Worm (Caenorhabditis elegans) whole organism, L4 larva: Measurements from ENCODE around the gene tag-243.

ENCODE experiments used
- F10B5.3 ChIP-seq: sonication (generic microtip); optimal IDR thresholded peaks from 2 replicates; lab custom pipeline; 2016; ENCODE audit warnings: mild to moderate bottlenecking, missing genetic modification characterization, missing compliant biosample characterization
- F26F4.8 ChIP-seq: fragments of 200-800 bp; sonication (Bioruptor generic); conservative IDR thresholded peaks from 2 replicates; pipeline ENCODE4 v1.3.6; 2022; ENCODE audit warnings: missing genetic modification characterization, missing compliant biosample characterization
- F44E2.7 ChIP-seq: fragments of 200-800 bp; sonication (Bioruptor generic); IDR thresholded peaks from 2 replicates; pipeline ENCODE4 v2.1.2; 2022; ENCODE audit warnings: missing genetic modification characterization, missing compliant biosample characterization
- R02D3.7 ChIP-seq: fragments of 150-350 bp; sonication (generic microtip); optimal IDR thresholded peaks from 3 replicates; lab custom pipeline; 2014; ENCODE audit warnings: missing biosample characterization, missing genetic modification characterization
- T26A8.4 ChIP-seq: fragments of 200-800 bp; sonication (Bioruptor generic); IDR thresholded peaks from 2 replicates; pipeline ENCODE4 v1.3.6; 2022; ENCODE audit warnings: missing genetic modification characterization, missing compliant biosample characterization
- ZK546.5 ChIP-seq, 2 experiments: sonication (generic microtip); optimal IDR thresholded peaks; 2 replicates each; lab custom pipeline; 2017; ENCODE audit warnings: missing biosample characterization in 2 of 2, missing genetic modification characterization in 2 of 2
- aha-1 ChIP-seq: fragments of 150-350 bp; peaks from one replicate; lab custom pipeline; 2014; ENCODE audit warnings: missing biosample characterization, missing genetic modification characterization
- aly-2 ChIP-seq: sonication (generic microtip); optimal IDR thresholded peaks from 2 replicates; lab custom pipeline; 2018; ENCODE audit warnings: missing biosample characterization, missing genetic modification characterization
- attf-4 ChIP-seq: sonication (generic microtip); optimal IDR thresholded peaks from 3 replicates; lab custom pipeline; 2017; ENCODE audit warnings: missing biosample characterization, missing genetic modification characterization
- ceh-32 ChIP-seq: sonication (generic microtip); optimal IDR thresholded peaks from 2 replicates; lab custom pipeline; 2016; ENCODE audit warnings: mild to moderate bottlenecking, missing genetic modification characterization, missing compliant biosample characterization; ENCODE audit not compliant: poor library complexity
- ceh-44 ChIP-seq: fragments of 200-800 bp; sonication (Bioruptor generic); IDR thresholded peaks from 2 replicates; pipeline ENCODE4 v1.3.6; 2022; ENCODE audit warnings: missing genetic modification reagents, missing genetic modification characterization, missing compliant biosample characterization
- ceh-62 ChIP-seq: sonication (generic microtip); optimal IDR thresholded peaks from 2 replicates; lab custom pipeline; 2017; ENCODE audit warnings: missing biosample characterization, missing genetic modification characterization
- ceh-82 ChIP-seq: sonication (generic microtip); optimal IDR thresholded peaks from 2 replicates; lab custom pipeline; 2017; ENCODE audit warnings: missing biosample characterization, missing genetic modification characterization
- cey-2 ChIP-seq: sonication (generic microtip); optimal IDR thresholded peaks from 3 replicates; lab custom pipeline; 2017; ENCODE audit warnings: missing genetic modification characterization, mild to moderate bottlenecking, missing compliant biosample characterization, antibody characterized with exemption, borderline replicate concordance; ENCODE audit not compliant: insufficient read depth
- ctbp-1 ChIP-seq: fragments of 200-800 bp; sonication (Bioruptor generic); IDR thresholded peaks from 2 replicates; pipeline ENCODE4 v1.3.6; 2022; ENCODE audit warnings: missing genetic modification reagents, missing genetic modification characterization, missing compliant biosample characterization
- daf-12 ChIP-seq: fragments of 150-350 bp; optimal IDR thresholded peaks from 2 replicates; lab custom pipeline; 2014; ENCODE audit warnings: missing biosample characterization, missing genetic modification reagents, missing genetic modification characterization
- daf-16 ChIP-seq, 3 experiments: sonication (generic microtip); optimal IDR thresholded peaks; 2 replicates each; lab custom pipeline; 2016 to 2017; ENCODE audit warnings: missing genetic modification characterization in 3 of 3, missing genetic modification reagents in 3 of 3, mild to moderate bottlenecking in 2 of 3, missing compliant biosample characterization in 2 of 3, missing biosample characterization in 1 of 3, moderate library complexity in 1 of 3
- daf-8 ChIP-seq: fragments of 200-800 bp; sonication (Bioruptor generic); IDR thresholded peaks from 2 replicates; pipeline ENCODE4 v1.3.6; 2022; ENCODE audit warnings: missing genetic modification characterization, missing compliant biosample characterization
- dmd-9 ChIP-seq: fragments of 200-800 bp; sonication (Bioruptor generic); IDR thresholded peaks from 2 replicates; pipeline ENCODE4 v1.3.6; 2022; ENCODE audit warnings: missing genetic modification reagents, missing genetic modification characterization, missing compliant biosample characterization
- dpl-1 ChIP-seq: fragments of 150-350 bp; optimal IDR thresholded peaks from 2 replicates; lab custom pipeline; 2014; ENCODE audit warnings: missing biosample characterization, missing genetic modification reagents, missing genetic modification characterization
- duxl-1 ChIP-seq: sonication (generic microtip); optimal IDR thresholded peaks from 2 replicates; lab custom pipeline; 2016; ENCODE audit warnings: mild to moderate bottlenecking, missing genetic modification characterization, moderate library complexity, missing compliant biosample characterization; ENCODE audit not compliant: poor library complexity
- dve-1 ChIP-seq: sonication (generic microtip); optimal IDR thresholded peaks from 2 replicates; lab custom pipeline; 2017; ENCODE audit warnings: antibody characterized with exemption, mild to moderate bottlenecking, missing genetic modification characterization, missing compliant biosample characterization; ENCODE audit not compliant: insufficient read depth
- egl-27 ChIP-seq: sonication (generic microtip); optimal IDR thresholded peaks from 3 replicates; lab custom pipeline; 2017; ENCODE audit warnings: missing biosample characterization, missing genetic modification reagents, missing genetic modification characterization
- fkh-10 ChIP-seq: fragments of 150-350 bp; optimal IDR thresholded peaks from 2 replicates; lab custom pipeline; 2014; ENCODE audit warnings: missing biosample characterization, missing genetic modification reagents, missing genetic modification characterization
- gei-8 ChIP-seq: fragments of 200-800 bp; sonication (Bioruptor generic); optimal IDR thresholded peaks from 2 replicates; lab custom pipeline; 2018; ENCODE audit warnings: mild to moderate bottlenecking, missing genetic modification characterization, missing compliant biosample characterization
- hmg-1.1 ChIP-seq: fragments of 200-800 bp; sonication (Bioruptor generic); IDR thresholded peaks from 2 replicates; pipeline ENCODE4 v1.3.6; 2022; ENCODE audit warnings: missing genetic modification reagents, missing genetic modification characterization, missing compliant biosample characterization
- jun-1 ChIP-seq: fragments of 150-350 bp; optimal IDR thresholded peaks from 2 replicates; lab custom pipeline; 2014; ENCODE audit warnings: missing biosample characterization, missing genetic modification reagents, missing genetic modification characterization
- lin-29 ChIP-seq: fragments of 200-800 bp; sonication (Bioruptor generic); IDR thresholded peaks from 2 replicates; pipeline ENCODE4 v1.3.6; 2022; ENCODE audit warnings: missing genetic modification reagents, missing genetic modification characterization, missing compliant biosample characterization
- lin-38 ChIP-seq: fragments of 200-800 bp; sonication (Bioruptor generic); IDR thresholded peaks from 2 replicates; pipeline ENCODE4 v1.3.6; 2022; ENCODE audit warnings: missing genetic modification reagents, missing genetic modification characterization, missing compliant biosample characterization
- lsy-2 ChIP-seq, 2 experiments: fragments of 150-350 bp in 1 of 2; sonication (generic microtip) in 1 of 2; optimal IDR thresholded peaks; 2 replicates each; lab custom pipeline; 2014 to 2017; ENCODE audit warnings: missing biosample characterization in 2 of 2, missing genetic modification characterization in 2 of 2
- madf-9 ChIP-seq: fragments of 200-800 bp; sonication (Bioruptor generic); conservative IDR thresholded peaks from 2 replicates; pipeline ENCODE4 v1.3.6; 2022; ENCODE audit warnings: missing genetic modification reagents, missing genetic modification characterization, missing compliant biosample characterization
- mep-1 ChIP-seq: fragments of 150-350 bp; sonication (generic microtip); optimal IDR thresholded peaks from 3 replicates; lab custom pipeline; 2014; ENCODE audit warnings: missing biosample characterization, missing genetic modification characterization
- mxl-2 ChIP-seq: fragments of 200-800 bp; sonication (Bioruptor generic); conservative IDR thresholded peaks from 2 replicates; pipeline ENCODE4 v1.3.6; 2022; ENCODE audit warnings: missing genetic modification reagents, missing genetic modification characterization, missing compliant biosample characterization
- mxl-3 ChIP-seq: fragments of 200-800 bp; sonication (Bioruptor generic); optimal IDR thresholded peaks from 2 replicates; lab custom pipeline; 2018; ENCODE audit warnings: mild to moderate bottlenecking, missing genetic modification characterization, missing compliant biosample characterization
- nhr-25 ChIP-seq: sonication (generic microtip); optimal IDR thresholded peaks from 2 replicates; lab custom pipeline; 2017; ENCODE audit warnings: missing genetic modification characterization, mild to moderate bottlenecking, missing compliant biosample characterization, antibody characterized with exemption, moderate library complexity, borderline replicate concordance; ENCODE audit not compliant: insufficient read depth
- nhr-41 ChIP-seq: fragments of 200-800 bp; sonication (Bioruptor generic); IDR thresholded peaks from 2 replicates; pipeline ENCODE4 v1.3.6; 2022; ENCODE audit warnings: missing genetic modification reagents, missing genetic modification characterization, missing compliant biosample characterization
- nhr-42 ChIP-seq: fragments of 200-800 bp; sonication (Bioruptor generic); IDR thresholded peaks from 2 replicates; pipeline ENCODE4 v1.3.6; 2022; ENCODE audit warnings: missing genetic modification characterization, missing compliant biosample characterization
- nhr-6 ChIP-seq: fragments of 150-350 bp; optimal IDR thresholded peaks from 2 replicates; lab custom pipeline; 2014; ENCODE audit warnings: missing biosample characterization, missing genetic modification characterization
- nhr-76 ChIP-seq: fragments of 150-350 bp; optimal IDR thresholded peaks from 2 replicates; lab custom pipeline; 2014; ENCODE audit warnings: missing biosample characterization, missing genetic modification characterization
- nhr-77 ChIP-seq: fragments of 150-350 bp; optimal IDR thresholded peaks from 2 replicates; lab custom pipeline; 2014; ENCODE audit warnings: missing biosample characterization, missing genetic modification characterization
- php-3 ChIP-seq: fragments of 200-800 bp; sonication (Bioruptor generic); IDR thresholded peaks from 2 replicates; pipeline ENCODE4 v1.3.6; 2022; ENCODE audit warnings: missing genetic modification reagents, missing genetic modification characterization, missing compliant biosample characterization
- pqm-1 ChIP-seq: sonication (generic microtip); optimal IDR thresholded peaks from 2 replicates; lab custom pipeline; 2017; ENCODE audit warnings: missing biosample characterization, missing genetic modification characterization
- saeg-2 ChIP-seq: fragments of 200-800 bp; sonication (Bioruptor generic); IDR thresholded peaks from 2 replicates; pipeline ENCODE4 v1.3.6; 2022; ENCODE audit warnings: missing genetic modification reagents, missing genetic modification characterization, missing compliant biosample characterization
- sdz-12 ChIP-seq: fragments of 200-800 bp; sonication (Bioruptor generic); optimal IDR thresholded peaks from 2 replicates; lab custom pipeline; 2018; ENCODE audit warnings: mild to moderate bottlenecking, missing genetic modification characterization, missing compliant biosample characterization
- spr-1 ChIP-seq: sonication (generic microtip); optimal IDR thresholded peaks from 2 replicates; lab custom pipeline; 2016; ENCODE audit warnings: mild to moderate bottlenecking, missing genetic modification characterization, missing compliant biosample characterization
- vab-7 ChIP-seq: fragments of 200-800 bp; sonication (Bioruptor generic); IDR thresholded peaks from 2 replicates; pipeline ENCODE4 v1.3.6; 2022; ENCODE audit warnings: missing genetic modification reagents, missing genetic modification characterization, missing compliant biosample characterization
- zfp-2 ChIP-seq: sonication (generic microtip); optimal IDR thresholded peaks from 2 replicates; lab custom pipeline; 2016; ENCODE audit warnings: mild to moderate bottlenecking, missing genetic modification characterization, missing compliant biosample characterization

tag-243 gene

DNA sequence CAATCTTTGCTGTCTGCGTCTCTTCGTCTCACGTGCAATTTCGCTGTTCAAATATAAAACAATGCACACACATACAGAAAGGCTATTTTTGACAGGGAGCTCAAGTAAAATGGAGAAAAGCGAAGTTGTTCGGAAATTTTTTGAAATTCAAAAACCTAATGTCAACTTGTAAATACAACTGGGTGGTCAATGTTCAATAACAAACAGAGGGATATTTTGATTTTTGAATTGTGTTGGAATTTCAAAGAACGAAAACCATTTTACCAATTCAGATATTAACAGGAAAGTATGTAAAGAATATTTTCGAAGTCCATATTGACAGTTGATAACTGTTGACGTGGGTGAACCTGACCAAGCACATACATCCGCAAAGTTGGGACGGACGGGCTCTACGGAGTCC lies at the start of gene tag-243:
Gene tag-243 (minus strand): TSS at position 101 of the 400 bp plus-strand sequence.
- TF ChIP-seq ceh-82 (tag; lab: Kevin White, UChicago), result no peak
- no peak for TF ChIP-seq nhr-77 (tag; lab: Kevin White, UChicago)
- no peak for TF ChIP-seq R02D3.7
- no peak for TF ChIP-seq daf-12 (tag; lab: Kevin White, UChicago)
- TF ChIP-seq daf-16 (GFP tag; optimal IDR thresholded peaks at IDR 0.05; lab: Kevin White, UChicago), result no peak
- TF ChIP-seq daf-16 (tag; optimal IDR thresholded peaks at IDR 0.05; lab: Kevin White, UChicago), result no peak
- no peak for TF ChIP-seq aly-2 (tag; lab: Kevin White, UChicago)
- TF ChIP-seq cey-2, result no peak
- TF ChIP-seq nhr-76 (tag; lab: Kevin White, UChicago), result no peak
- TF ChIP-seq hmg-1.1, result no peak
- TF ChIP-seq daf-8, result no peak
- TF ChIP-seq pqm-1 (tag; lab: Kevin White, UChicago), result no peak
- TF ChIP-seq saeg-2 (GFP tag; lab: Robert Waterston, UW), result no peak
- TF ChIP-seq egl-27, result no peak
- no peak for TF ChIP-seq T26A8.4 (GFP tag; lab: Robert Waterston, UW)
- TF ChIP-seq vab-7 (GFP tag; lab: Robert Waterston, UW), result no peak
- TF ChIP-seq dpl-1 (GFP tag; lab: Kevin White, UChicago), result no peak
- no peak for TF ChIP-seq F26F4.8 (GFP tag; lab: Robert Waterston, UW)

DNA sequence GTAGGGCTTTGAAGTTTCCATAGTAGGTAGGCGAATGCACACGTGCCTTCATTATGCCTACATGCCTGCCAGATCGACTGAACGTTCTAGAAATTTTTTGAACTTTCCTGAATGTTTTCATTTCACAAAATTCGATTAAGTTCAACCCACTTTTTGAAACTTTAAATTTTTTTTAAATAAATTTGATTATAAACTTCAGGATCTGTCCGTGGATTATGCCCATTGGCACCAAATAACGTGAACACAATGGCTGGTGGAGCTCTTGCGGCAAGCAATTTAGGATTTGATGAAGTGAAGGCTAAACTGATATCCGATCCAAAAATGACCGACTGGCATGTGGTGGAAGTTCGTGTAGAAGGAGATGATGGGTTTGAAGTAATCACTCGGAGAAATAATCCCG lies 47.2 kb upstream of the tag-243 start, which contains the start of gene F17C8.7:
Gene F17C8.7 (plus strand): TSS at position 301 of the 400 bp plus-strand sequence.
- TF ChIP-seq php-3 (GFP tag; lab: Robert Waterston, UW), result no peak
- TF ChIP-seq daf-12 (tag; lab: Kevin White, UChicago), result no peak
- TF ChIP-seq mxl-2 (GFP tag; lab: Robert Waterston, UW), result no peak
- TF ChIP-seq spr-1 (tag; lab: Kevin White, UChicago), result no peak
- no peak for TF ChIP-seq aha-1
- TF ChIP-seq mxl-3 (GFP tag; lab: Kevin White, UChicago), result no peak
- no peak for TF ChIP-seq ceh-32 (tag; lab: Kevin White, UChicago)
- TF ChIP-seq ceh-82 (tag; lab: Kevin White, UChicago), result no peak
- no peak for TF ChIP-seq nhr-6 (tag; lab: Kevin White, UChicago)
- TF ChIP-seq daf-8, result no peak
- no peak for TF ChIP-seq dmd-9 (GFP tag; lab: Robert Waterston, UW)
- TF ChIP-seq dpl-1 (GFP tag; lab: Kevin White, UChicago), result no peak
- no peak for TF ChIP-seq nhr-25 (tag; lab: Kevin White, UChicago)
- no peak for TF ChIP-seq jun-1 (tag; lab: Kevin White, UChicago)
- TF ChIP-seq mep-1 (tag; lab: Kevin White, UChicago), result no peak
- TF ChIP-seq ceh-62 (tag; lab: Kevin White, UChicago), result no peak
- TF ChIP-seq zfp-2 (tag; lab: Kevin White, UChicago), result no peak
- no peak for TF ChIP-seq F10B5.3
- TF ChIP-seq attf-4 (tag; lab: Kevin White, UChicago), result no peak

- no peak for TF ChIP-seq dve-1 (tag; lab: Kevin White, UChicago)
- no peak for TF ChIP-seq madf-9
- TF ChIP-seq lin-38 (GFP tag; lab: Robert Waterston, UW), result no peak
- TF ChIP-seq nhr-41 (GFP tag; lab: Robert Waterston, UW), result no peak
- TF ChIP-seq sdz-12 (GFP tag; lab: Kevin White, UChicago), result no peak
- no peak for TF ChIP-seq duxl-1 (tag; lab: Kevin White, UChicago)
- TF ChIP-seq lin-29 (GFP tag; lab: Robert Waterston, UW), result no peak
- no peak for TF ChIP-seq nhr-42 (GFP tag; lab: Robert Waterston, UW)
- TF ChIP-seq ctbp-1 (GFP tag; lab: Robert Waterston, UW), result no peak
- no peak for TF ChIP-seq lsy-2 (tag; optimal IDR thresholded peaks at IDR 0.05; lab: Kevin White, UChicago)
- no peak for TF ChIP-seq gei-8
- TF ChIP-seq egl-27, result no peak
- no peak for TF ChIP-seq fkh-10
- no peak for TF ChIP-seq daf-12 (tag; lab: Kevin White, UChicago)
- TF ChIP-seq F44E2.7 (GFP tag; lab: Robert Waterston, UW), result no peak
- TF ChIP-seq ZK546.5 (tag; optimal IDR thresholded peaks at IDR 0.05; lab: Kevin White, UChicago), result no peak
- TF ChIP-seq spr-1 (tag; lab: Kevin White, UChicago), result no peak
- TF ChIP-seq ceh-44, result no peak
Measured at ce11 chrIII:4734056-4734455, 45.8 kb upstream of the tag-243 start, which contains the start of gene F17C8.9. TSS of gene F17C8.9 (plus strand) at chrIII:4734356.
